Worm (Caenorhabditis elegans): Measurements from ENCODE around the gene C07G3.15.
"Not testable (repeated sequence)": the region's sequence is repeated elsewhere in the genome, so short reads cannot be mapped to it uniquely, and the experiment has no call there.

The C07G3.15 gene

DNA sequence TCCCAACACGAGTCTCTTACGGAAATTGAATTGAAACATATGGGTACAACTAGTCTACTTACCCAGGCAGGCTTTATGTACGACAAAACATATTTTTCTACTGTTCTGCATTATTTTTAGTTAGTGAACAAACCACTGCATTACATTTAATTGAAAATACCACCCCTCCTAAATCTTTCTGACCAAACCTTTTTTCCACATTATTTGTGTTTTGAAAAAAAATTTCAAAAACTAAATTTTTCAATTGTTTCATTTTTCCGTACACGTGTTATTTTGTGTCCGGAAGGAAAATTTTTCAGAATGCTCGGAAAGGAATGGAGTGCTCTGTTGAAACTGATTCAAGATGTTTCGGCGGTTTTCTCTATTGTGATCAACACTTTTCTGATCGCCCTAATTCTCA lies 15.6 kb upstream of the C07G3.15 start, which contains the start of gene str-226:
Gene str-226 (plus strand): TSS at position 301 of the 400 bp plus-strand sequence.
- TF ChIP-seq unc-62 (GFP tag; optimal IDR thresholded peaks at IDR 0.05) (no peak), unc-39 (tag; optimal IDR thresholded peaks at IDR 0.05) (no peak), nhr-21 (tag; optimal IDR thresholded peaks at IDR 0.05) (no peak), snpc-4 (tag; optimal IDR thresholded peaks at IDR 0.05) (no peak), alr-1 (tag; optimal IDR thresholded peaks at IDR 0.05) (no peak), ama-1 (optimal IDR thresholded peaks at IDR 0.05) (no peak), dmd-4 (tag; optimal IDR thresholded peaks at IDR 0.05) (no peak), mbf-1 (tag; optimal IDR thresholded peaks at IDR 0.05) (no peak), ceh-16 (tag; optimal IDR thresholded peaks at IDR 0.05) (no peak), ztf-11 (tag; optimal IDR thresholded peaks at IDR 0.05) (no peak), R02D3.7 (tag; optimal IDR thresholded peaks at IDR 0.05) (no peak), F13H6.1 (tag; optimal IDR thresholded peaks at IDR 0.05) (no peak), elt-1 (tag; optimal IDR thresholded peaks at IDR 0.05) (no peak), nhr-10 (tag; optimal IDR thresholded peaks at IDR 0.05) (no peak), peb-1 (tag; optimal IDR thresholded peaks at IDR 0.05) (no peak)

DNA sequence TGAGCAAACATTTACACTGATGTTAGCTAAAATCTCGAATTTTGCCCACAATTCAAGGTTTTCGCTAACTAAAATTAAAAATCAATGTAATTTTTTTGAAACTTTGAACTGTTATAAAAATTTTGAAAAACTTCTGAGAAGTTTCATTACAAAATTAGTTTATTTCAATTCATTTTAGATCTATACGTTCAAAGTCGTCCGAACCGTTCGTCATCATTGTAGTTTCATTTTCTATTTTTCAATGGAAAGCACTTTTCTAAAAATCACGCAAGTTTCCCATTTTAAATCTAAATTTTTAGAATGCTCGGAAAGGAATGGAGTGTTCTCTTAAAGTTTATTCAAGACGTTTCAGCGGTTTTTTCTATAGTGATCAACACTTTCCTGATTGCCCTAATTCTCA lies 13.1 kb upstream of the C07G3.15 start, which contains the start of gene str-228:
Gene str-228 (plus strand): TSS at position 301 of the 400 bp plus-strand sequence.
- TF ChIP-seq nhr-10 (tag; optimal IDR thresholded peaks at IDR 0.05) (no peak), peb-1 (tag; optimal IDR thresholded peaks at IDR 0.05) (no peak), nhr-11 (tag; optimal IDR thresholded peaks at IDR 0.05) (no peak), nhr-6 (tag; optimal IDR thresholded peaks at IDR 0.05) (no peak)

DNA sequence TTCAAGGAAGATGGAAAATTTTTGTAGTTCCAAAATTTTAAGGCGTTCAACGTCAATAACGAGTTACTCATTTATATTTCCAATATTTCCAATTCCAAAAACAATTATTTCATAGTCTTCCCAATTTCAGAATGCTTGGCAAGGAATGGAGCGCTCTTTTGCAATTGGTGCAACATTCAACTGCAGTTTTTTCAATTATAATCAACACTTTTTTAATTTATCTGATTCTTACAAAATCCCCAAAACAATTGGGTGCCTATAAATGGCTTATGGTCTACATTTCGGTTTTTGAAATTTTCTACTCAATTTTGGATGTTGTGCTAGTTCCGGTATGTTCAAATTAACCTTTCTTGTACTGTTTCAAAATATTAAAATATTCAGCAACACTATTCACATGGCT lies 10.9 kb upstream of the C07G3.15 start, which contains the start of gene str-225:
Gene str-225 (plus strand): TSS at position 132 of the 400 bp plus-strand sequence.
- TF ChIP-seq skn-1 (tag; optimal IDR thresholded peaks at IDR 0.05) (no peak), nhr-237 (tag; optimal IDR thresholded peaks at IDR 0.05) (no peak), lin-13 (GFP tag; optimal IDR thresholded peaks at IDR 0.05) (no peak), elt-1 (tag; optimal IDR thresholded peaks at IDR 0.05) (no peak), ZK546.5 (tag; optimal IDR thresholded peaks at IDR 0.05) (no peak), sem-4 (tag; optimal IDR thresholded peaks at IDR 0.05) (no peak), R02D3.7 (tag; optimal IDR thresholded peaks at IDR 0.05) (no peak), lin-11 (tag; optimal IDR thresholded peaks at IDR 0.05) (no peak), mbf-1 (tag; optimal IDR thresholded peaks at IDR 0.05) (no peak)

ce11 chrV:3506252-3506651 lies 9.5 kb upstream of the C07G3.15 start, which contains the start of gene ugt-64:
TSS of gene ugt-64 (minus strand) at chrV:3506352.
- not testable (repeated sequence) for TF ChIP-seq ztf-4, snpc-4, nhr-10 (tag; optimal IDR thresholded peaks at IDR 0.05)

DNA sequence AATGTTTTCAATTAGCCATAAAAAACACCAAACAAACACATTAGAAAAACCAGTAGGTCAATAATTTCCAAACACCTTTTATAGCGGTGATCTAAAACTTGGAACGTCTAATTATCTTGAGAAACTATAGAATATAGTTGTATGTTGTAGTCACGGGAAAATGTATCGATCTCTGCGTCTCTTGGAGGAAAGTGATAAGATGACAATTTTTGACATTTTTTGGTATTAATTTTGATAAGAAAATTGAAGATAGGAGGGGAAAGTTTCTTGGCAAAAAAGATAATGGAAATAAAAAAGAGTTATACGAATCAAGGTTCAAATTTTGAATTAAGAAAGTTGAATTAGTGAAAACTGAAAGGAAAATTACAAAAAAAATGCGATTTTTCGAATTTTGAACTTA lies 9.0 kb upstream of the C07G3.15 start:
- TF ChIP-seq sma-3 (GFP tag; optimal IDR thresholded peaks at IDR 0.05): peak; percentile 25
- no peak for TF ChIP-seq aly-2 (tag; optimal IDR thresholded peaks at IDR 0.05)
- TF ChIP-seq fos-1 (tag; optimal IDR thresholded peaks at IDR 0.05): peak; percentile 77
- no peak for TF ChIP-seq lin-11 (tag; optimal IDR thresholded peaks at IDR 0.05)
- no peak for TF ChIP-seq nhr-23 (tag; optimal IDR thresholded peaks at IDR 0.05)
- TF ChIP-seq gmeb-1 (tag; optimal IDR thresholded peaks at IDR 0.05): peak; percentile 20
- TF ChIP-seq blmp-1 (tag; optimal IDR thresholded peaks at IDR 0.05; ENCODE audit: insufficient read depth): peak; percentile 70
- TF ChIP-seq nhr-237 (tag; optimal IDR thresholded peaks at IDR 0.05): no peak
- TF ChIP-seq sma-9 (GFP tag; optimal IDR thresholded peaks at IDR 0.05): peak; percentile 79
- TF ChIP-seq sma-9 (tag; optimal IDR thresholded peaks at IDR 0.05): no peak
- TF ChIP-seq crh-2 (tag; optimal IDR thresholded peaks at IDR 0.05): peak; percentile 64

DNA sequence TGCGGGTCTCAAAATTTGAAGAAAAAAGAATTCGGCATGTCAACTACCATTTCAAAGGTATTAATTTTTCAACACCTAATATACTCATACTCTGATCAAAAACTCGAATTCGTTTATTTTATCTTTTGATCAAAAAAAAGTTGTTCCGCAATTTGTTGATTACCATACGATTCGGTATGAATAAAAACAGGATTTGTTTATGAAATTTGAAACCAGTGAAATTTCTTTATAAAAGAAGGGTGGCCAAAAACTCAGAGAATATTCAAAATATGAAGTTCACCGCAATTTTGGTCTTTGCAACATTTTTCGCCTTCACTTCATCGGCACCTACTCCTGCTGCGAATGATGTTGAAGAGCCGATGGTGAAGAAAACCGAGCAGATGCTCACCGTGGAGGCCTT lies 5.3 kb upstream of the C07G3.15 start, which contains the start of the genes C07G3.8 and C07G3.10:
Gene C07G3.8 (minus strand): TSS at position 101 of the 400 bp plus-strand sequence.
Gene C07G3.10 (plus strand): TSS at position 270 of the 400 bp plus-strand sequence.
- TF ChIP-seq elt-1 (tag; optimal IDR thresholded peaks at IDR 0.05) (no peak), skn-1 (tag; optimal IDR thresholded peaks at IDR 0.05) (no peak), F13H6.1 (tag; optimal IDR thresholded peaks at IDR 0.05) (no peak), lsy-2 (tag; optimal IDR thresholded peaks at IDR 0.05) (no peak), dmd-4 (tag; optimal IDR thresholded peaks at IDR 0.05) (no peak), mdl-1 (tag; optimal IDR thresholded peaks at IDR 0.05) (no peak), R02D3.7 (tag; optimal IDR thresholded peaks at IDR 0.05) (no peak), sma-3 (GFP tag; optimal IDR thresholded peaks at IDR 0.05) (no peak), nhr-25 (tag; optimal IDR thresholded peaks at IDR 0.05) (no peak), C34F6.9 (tag; optimal IDR thresholded peaks at IDR 0.05) (no peak), ceh-82 (tag; optimal IDR thresholded peaks at IDR 0.05) (no peak), sma-9 (GFP tag; optimal IDR thresholded peaks at IDR 0.05) (no peak), sma-9 (tag; optimal IDR thresholded peaks at IDR 0.05) (no peak), blmp-1 (tag; optimal IDR thresholded peaks at IDR 0.05; ENCODE audit: insufficient read depth) (no peak), ztf-4 (tag; optimal IDR thresholded peaks at IDR 0.05) (no peak), nhr-12 (tag; optimal IDR thresholded peaks at IDR 0.05) (no peak), zag-1 (tag; optimal IDR thresholded peaks at IDR 0.05) (no peak), nhr-77 (tag; optimal IDR thresholded peaks at IDR 0.05) (no peak), gmeb-1 (tag; optimal IDR thresholded peaks at IDR 0.05) (no peak)
